Fruit fly (Drosophila melanogaster): ENCODE results near the gene bbx.

The bbx gene

DNA sequence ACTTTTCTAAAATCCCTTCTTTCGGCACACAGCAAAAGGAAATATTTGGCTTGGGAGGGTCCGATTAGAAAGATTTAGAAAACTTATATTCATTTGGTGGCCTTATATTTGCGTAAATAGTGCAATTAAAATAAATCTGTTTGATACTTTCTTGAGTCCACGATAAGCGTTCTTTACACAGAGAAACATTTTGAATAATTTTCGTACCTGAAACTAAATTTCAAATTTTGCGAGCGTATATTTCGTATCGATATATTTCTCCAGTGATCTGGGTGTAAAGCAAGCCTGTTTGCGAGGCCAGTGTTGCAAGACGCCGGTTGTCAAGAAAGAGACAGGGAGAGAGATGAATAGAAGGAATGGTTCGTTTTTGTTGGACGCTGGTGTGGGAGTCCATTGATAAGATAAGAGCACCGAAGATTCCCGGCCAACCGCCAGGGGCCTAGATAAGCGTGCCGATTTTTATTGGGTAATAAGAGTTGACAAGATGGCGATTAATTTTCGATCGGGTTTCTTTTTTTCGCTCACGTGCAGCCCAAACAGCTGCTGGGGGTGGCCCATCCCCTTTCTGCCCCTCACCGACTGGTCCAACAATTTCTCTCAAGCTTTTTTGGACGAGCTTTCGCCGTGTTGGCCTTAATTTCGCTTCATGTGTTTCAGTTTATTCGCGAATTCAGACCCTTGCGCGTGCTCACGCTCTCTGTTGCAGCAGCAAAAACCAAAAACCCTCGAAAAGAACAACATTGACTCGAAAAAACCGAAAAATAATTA, 11.0 kb downstream of the bbx start, which contains the start of gene slgA (continued):
- 0 out of 3 replicates have a peak, but pooled peaks have one; percentile 12 for TF ChIP-seq eg (GFP tag; IDR thresholded peaks at IDR 0.05)
- TF ChIP-seq Smox (GFP tag; optimal IDR thresholded peaks at IDR 0.05): no peak
- TF ChIP-seq CG8319 (GFP tag; optimal IDR thresholded peaks at IDR 0.05): peak; percentile 11
- TF ChIP-seq Eip93F (GFP tag; optimal IDR thresholded peaks at IDR 0.05): no peak
- no peak for TF ChIP-seq CG9139 (GFP tag; optimal IDR thresholded peaks at IDR 0.05)
- TF ChIP-seq fd59A (GFP tag; optimal IDR thresholded peaks at IDR 0.05): no peak
- TF ChIP-seq vri (GFP tag; optimal IDR thresholded peaks at IDR 0.05): no peak
- TF ChIP-seq CG6792 (GFP tag; optimal IDR thresholded peaks at IDR 0.05): no peak
- no peak for TF ChIP-seq CG6808 (GFP tag; optimal IDR thresholded peaks at IDR 0.05)

DNA sequence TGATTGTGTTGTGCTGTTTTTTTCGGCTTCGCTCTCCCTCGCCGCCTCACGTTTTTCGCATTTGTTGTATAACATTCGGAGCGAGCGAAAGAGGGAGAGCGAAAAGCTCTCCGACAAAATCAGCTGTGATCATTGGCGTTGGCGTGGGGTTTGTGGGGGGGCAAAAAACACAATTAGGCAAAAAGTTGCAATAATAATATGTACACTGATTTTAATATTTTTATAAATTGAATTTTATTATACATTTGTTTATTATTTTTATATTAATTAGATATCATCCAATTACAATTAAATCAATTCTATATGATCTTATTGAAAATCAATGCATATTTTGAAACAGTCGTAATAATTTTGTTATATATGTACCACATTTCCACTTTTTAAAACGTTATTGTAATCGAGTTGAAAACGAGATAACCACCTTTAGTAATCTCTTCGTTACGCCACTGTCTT, 12.8 kb downstream of the bbx start:
- no peak for TF ChIP-seq Gug (GFP tag; IDR thresholded peaks at IDR 0.05)
- no peak for TF ChIP-seq Sox15 (GFP tag; optimal IDR thresholded peaks at IDR 0.05)
- TF ChIP-seq Lpt (GFP tag; optimal IDR thresholded peaks at IDR 0.05): peak; percentile 65
- peak; percentile 36 for TF ChIP-seq CG8319 (GFP tag; optimal IDR thresholded peaks at IDR 0.05)
- TF ChIP-seq net (GFP tag; optimal IDR thresholded peaks at IDR 0.05): peak; percentile 63
- peak; percentile 41 for TF ChIP-seq Met (GFP tag; optimal IDR thresholded peaks at IDR 0.05)
- peak; percentile 61 for TF ChIP-seq CG3032 (tag; optimal IDR thresholded peaks at IDR 0.05)
- peak; percentile 28 for TF ChIP-seq pdm3 (GFP tag; optimal IDR thresholded peaks at IDR 0.05)
- peak in 1 of 2 experiments; percentile 36 for TF ChIP-seq ss (GFP tag; optimal IDR thresholded peaks at IDR 0.05)
- TF ChIP-seq CG6792 (GFP tag; optimal IDR thresholded peaks at IDR 0.05): peak; percentile 54
- peak; percentile 11 for TF ChIP-seq cyc (GFP tag; optimal IDR thresholded peaks at IDR 0.05)
- no peak for TF ChIP-seq CG11902 (GFP tag; optimal IDR thresholded peaks at IDR 0.05)
- TF ChIP-seq Hr38 (GFP tag; optimal IDR thresholded peaks at IDR 0.05): no peak
- peak; percentile 65 for TF ChIP-seq CG6276 (GFP tag; optimal IDR thresholded peaks at IDR 0.05)
- peak; percentile 38 for TF ChIP-seq lz (GFP tag; optimal IDR thresholded peaks at IDR 0.05)
- TF ChIP-seq CG1621 (tag; optimal IDR thresholded peaks at IDR 0.05): no peak
- peak; percentile 74 for TF ChIP-seq CG8632 (GFP tag; optimal IDR thresholded peaks at IDR 0.05)
- peak; percentile 35 for TF ChIP-seq dsx (GFP tag; optimal IDR thresholded peaks at IDR 0.05; ENCODE audit: poor library complexity, severe bottlenecking)
- TF ChIP-seq CG15336 (GFP tag; IDR thresholded peaks at IDR 0.05): peak; percentile 76
- peak; percentile 30 for TF ChIP-seq Hr4 (GFP tag; optimal IDR thresholded peaks at IDR 0.05)
- TF ChIP-seq CG34406 (GFP tag; optimal IDR thresholded peaks at IDR 0.05): peak; percentile 63
- TF ChIP-seq Ets21C (GFP tag; optimal IDR thresholded peaks at IDR 0.05): no peak
- peak; percentile 80 for TF ChIP-seq Eip78C (GFP tag)
- TF ChIP-seq Ets96B (tag; optimal IDR thresholded peaks at IDR 0.05): peak; percentile 48
- peak; percentile 9 for TF ChIP-seq Smox (GFP tag; optimal IDR thresholded peaks at IDR 0.05)
- TF ChIP-seq topi (GFP tag; optimal IDR thresholded peaks at IDR 0.05): peak; percentile 17
- TF ChIP-seq CG8119 (GFP tag; IDR thresholded peaks at IDR 0.05): peak; percentile 74
- peak; percentile 15 for TF ChIP-seq CG16779 (tag; optimal IDR thresholded peaks at IDR 0.05)
- peak; percentile 65; the same call in 2 of the 3 replicates for TF ChIP-seq eg (GFP tag; IDR thresholded peaks at IDR 0.05)
- peak; percentile 1 for TF ChIP-seq Eip93F (GFP tag; optimal IDR thresholded peaks at IDR 0.05)
- TF ChIP-seq CG6854 (GFP tag; optimal IDR thresholded peaks at IDR 0.05): peak; percentile 37
- TF ChIP-seq dac (GFP tag; optimal IDR thresholded peaks at IDR 0.05): peak; percentile 37
- TF ChIP-seq salr (GFP tag; optimal IDR thresholded peaks at IDR 0.05): peak in 1 of 2 experiments; percentile 39
- peak; percentile 78 for TF ChIP-seq vri (GFP tag; optimal IDR thresholded peaks at IDR 0.05)
- peak; percentile 60 for TF ChIP-seq CG4318 (GFP tag; optimal IDR thresholded peaks at IDR 0.05)
- no peak for TF ChIP-seq fd85E (GFP tag; optimal IDR thresholded peaks at IDR 0.05)
- TF ChIP-seq CG10631 (GFP tag; optimal IDR thresholded peaks at IDR 0.05): peak; percentile 63
- peak; percentile 16 for TF ChIP-seq CG11762 (GFP tag; optimal IDR thresholded peaks at IDR 0.05; ENCODE audit: insufficient read depth)
- no peak for TF ChIP-seq svp (GFP tag)
- TF ChIP-seq CG11294 (GFP tag; IDR thresholded peaks at IDR 0.05): no peak
- no peak for TF ChIP-seq fkh (GFP tag; optimal IDR thresholded peaks at IDR 0.05)
- peak; percentile 66 for TF ChIP-seq CG3919 (GFP tag; optimal IDR thresholded peaks at IDR 0.05)
- TF ChIP-seq Eip75B (GFP tag; optimal IDR thresholded peaks at IDR 0.05): no peak
- TF ChIP-seq CG32006 (GFP tag; optimal IDR thresholded peaks at IDR 0.05): peak; percentile 78
